Worm (Caenorhabditis elegans): ENCODE data around the gene clec-247.

clec-247 gene

ce11 chrV:18246077-18246476, 36.6 kb upstream of the clec-247 start:
- TF ChIP-seq ces-1 (GFP tag; optimal IDR thresholded peaks at IDR 0.05) (no peak), sem-2 (GFP tag; optimal IDR thresholded peaks at IDR 0.05) (no peak), ztf-11 (tag; optimal IDR thresholded peaks at IDR 0.05) (no peak), lin-13 (tag; optimal IDR thresholded peaks at IDR 0.05) (no peak), nhr-12 (tag; optimal IDR thresholded peaks at IDR 0.05) (no peak), nhr-76 (tag; optimal IDR thresholded peaks at IDR 0.05) (no peak), unc-39 (tag; optimal IDR thresholded peaks at IDR 0.05) (no peak), bed-3 (GFP tag; optimal IDR thresholded peaks at IDR 0.05) (no peak), drap-1 (GFP tag; optimal IDR thresholded peaks at IDR 0.05) (no peak), ceh-83 (GFP tag; optimal IDR thresholded peaks at IDR 0.05) (no peak), snpc-4 (tag; optimal IDR thresholded peaks at IDR 0.05) (no peak), elt-3 (tag; optimal IDR thresholded peaks at IDR 0.05) (no peak), hlh-1 (tag; optimal IDR thresholded peaks at IDR 0.05) (no peak), blmp-1 (tag; optimal IDR thresholded peaks at IDR 0.05) (no peak), mep-1 (tag; optimal IDR thresholded peaks at IDR 0.05) (no peak), ceh-39 (tag; optimal IDR thresholded peaks at IDR 0.05) (no peak), cnd-1 (tag; optimal IDR thresholded peaks at IDR 0.05) (no peak)

- TF ChIP-seq nhr-12 (tag; optimal IDR thresholded peaks at IDR 0.05) = no peak
- TF ChIP-seq snpc-4 (tag; optimal IDR thresholded peaks at IDR 0.05) = no peak
- no peak for TF ChIP-seq zip-8 (tag; optimal IDR thresholded peaks at IDR 0.05)
- TF ChIP-seq hlh-1 (tag; optimal IDR thresholded peaks at IDR 0.05) = no peak
- TF ChIP-seq sptf-1 (tag; optimal IDR thresholded peaks at IDR 0.05) = no peak
- TF ChIP-seq nhr-76 (tag; optimal IDR thresholded peaks at IDR 0.05) = no peak
- TF ChIP-seq ham-2 (GFP tag; optimal IDR thresholded peaks at IDR 0.05) = no peak
- TF ChIP-seq unc-39 (tag; optimal IDR thresholded peaks at IDR 0.05) = no peak
- no peak for TF ChIP-seq cnd-1 (tag; optimal IDR thresholded peaks at IDR 0.05)
- no peak for TF ChIP-seq pha-4 (tag; optimal IDR thresholded peaks at IDR 0.05)
- no peak for TF ChIP-seq elt-1 (tag; optimal IDR thresholded peaks at IDR 0.05; ENCODE audit: borderline replicate concordance, insufficient read depth)
- no peak for TF ChIP-seq lin-32 (GFP tag; optimal IDR thresholded peaks at IDR 0.05)
- TF ChIP-seq drap-1 (GFP tag; optimal IDR thresholded peaks at IDR 0.05) = no peak
- no peak for TF ChIP-seq M03D4.4 (tag; optimal IDR thresholded peaks at IDR 0.05)
- TF ChIP-seq mls-2 (tag; optimal IDR thresholded peaks at IDR 0.05) = no peak
- no peak for TF ChIP-seq ceh-83 (GFP tag; optimal IDR thresholded peaks at IDR 0.05)
- no peak for TF ChIP-seq unc-62 (GFP tag; optimal IDR thresholded peaks at IDR 0.05)
- TF ChIP-seq mab-5 (tag; optimal IDR thresholded peaks at IDR 0.05) = no peak
- no peak for TF ChIP-seq bed-3 (GFP tag; optimal IDR thresholded peaks at IDR 0.05)
- TF ChIP-seq lsy-2 (tag; optimal IDR thresholded peaks at IDR 0.05) = no peak
Measured at ce11 chrV:18252239-18252638, 30.5 kb upstream of the clec-247 start, which contains the start of gene R10E8.1. Gene R10E8.1, minus strand, starts transcription at chrV:18252416.

- TF ChIP-seq ceh-39 (tag; optimal IDR thresholded peaks at IDR 0.05) (no peak), unc-62 (GFP tag; optimal IDR thresholded peaks at IDR 0.05) (no peak), mab-5 (tag; optimal IDR thresholded peaks at IDR 0.05) (no peak), mls-2 (tag; optimal IDR thresholded peaks at IDR 0.05) (no peak), ztf-11 (tag; optimal IDR thresholded peaks at IDR 0.05) (no peak), M03D4.4 (tag; optimal IDR thresholded peaks at IDR 0.05) (no peak), sem-2 (GFP tag; optimal IDR thresholded peaks at IDR 0.05) (no peak), unc-39 (tag; optimal IDR thresholded peaks at IDR 0.05) (no peak), unc-120 (tag; optimal IDR thresholded peaks at IDR 0.05; ENCODE audit: poor library complexity, severe bottlenecking) (no peak), cnd-1 (tag; optimal IDR thresholded peaks at IDR 0.05) (no peak), lin-13 (tag; optimal IDR thresholded peaks at IDR 0.05) (no peak), ceh-43 (GFP tag; optimal IDR thresholded peaks at IDR 0.05) (no peak), sptf-1 (tag; optimal IDR thresholded peaks at IDR 0.05) (no peak), nhr-2 (tag; optimal IDR thresholded peaks at IDR 0.05) (no peak), tbx-8 (GFP tag; optimal IDR thresholded peaks at IDR 0.05) (no peak), nhr-237 (tag; optimal IDR thresholded peaks at IDR 0.05) (no peak)
Measured at ce11 chrV:18253494-18253893, 29.2 kb upstream of the clec-247 start, which contains the start of gene R10E8.2. Gene R10E8.2, plus strand, starts transcription at chrV:18253794.

- TF ChIP-seq zip-8 (tag; optimal IDR thresholded peaks at IDR 0.05) = no peak
- no peak for TF ChIP-seq cnd-1 (tag; optimal IDR thresholded peaks at IDR 0.05)
- no peak for TF ChIP-seq mep-1 (tag; optimal IDR thresholded peaks at IDR 0.05)
- TF ChIP-seq blmp-1 (tag; optimal IDR thresholded peaks at IDR 0.05) = no peak
- TF ChIP-seq snpc-4 (tag; optimal IDR thresholded peaks at IDR 0.05) = no peak
- TF ChIP-seq hlh-1 (tag; optimal IDR thresholded peaks at IDR 0.05) = no peak
Measured at ce11 chrV:18254483-18254882, 28.2 kb upstream of the clec-247 start, which contains the start of gene R10E8.5. Gene R10E8.5, plus strand, starts transcription at chrV:18254783.

All from whole organism, mixed stage, embryonic.